Fruit fly (Drosophila melanogaster) whole organism, embryonic: ENCODE measurements around the gene CG9222.
A peak's percentile ranks its signal among the peaks of the same experiment; 100 is the strongest.

Source experiments
- Bteb2 ChIP-seq: fragments of 200-800 bp; sonication (Bioruptor generic); optimal IDR thresholded peaks from 2 replicates; lab custom pipeline; 2016; ENCODE audit warnings: missing biosample characterization, missing genetic modification characterization
- CG10274 ChIP-seq: fragments of 200-800 bp; sonication (Bioruptor generic); optimal IDR thresholded peaks from 3 replicates; lab custom pipeline; 2017; ENCODE audit warnings: missing biosample characterization, mild to moderate bottlenecking, missing genetic modification characterization
- CG10959 ChIP-seq: fragments of 200-800 bp; sonication (Bioruptor generic); IDR thresholded peaks from 2 replicates; pipeline ENCODE4 v1.3.6; 2022; ENCODE audit warnings: missing biosample characterization, missing genetic modification characterization
- CG11085 ChIP-seq: fragments of 200-800 bp; sonication (Bioruptor generic); IDR thresholded peaks from 2 replicates; pipeline ENCODE4 v1.3.6; 2022; ENCODE audit warnings: missing biosample characterization, missing genetic modification characterization
- CG11398 ChIP-seq: fragments of 200-800 bp; sonication (Bioruptor generic); optimal IDR thresholded peaks from 2 replicates; lab custom pipeline; 2016; ENCODE audit warnings: missing biosample characterization, missing genetic modification characterization
- CG12391 ChIP-seq: fragments of 200-800 bp; sonication (Bioruptor generic); optimal IDR thresholded peaks from 3 replicates; lab custom pipeline; 2018; ENCODE audit warnings: missing biosample characterization, mild to moderate bottlenecking, missing genetic modification characterization, moderate library complexity
- CG14014 ChIP-seq: fragments of 200-800 bp; sonication (Bioruptor generic); IDR thresholded peaks from 2 replicates; pipeline ENCODE4 v1.3.6; 2022; ENCODE audit warnings: missing biosample characterization, missing genetic modification characterization
- CG14050 ChIP-seq: fragments of 200-800 bp; sonication (Bioruptor generic); IDR thresholded peaks from 3 replicates; pipeline ENCODE4 v1.3.6; 2022; ENCODE audit warnings: missing biosample characterization, missing genetic modification characterization
- CG15696 ChIP-seq: fragments of 200-800 bp; sonication (Bioruptor generic); optimal IDR thresholded peaks from 2 replicates; lab custom pipeline; 2019; ENCODE audit warnings: missing biosample characterization, mild to moderate bottlenecking, missing genetic modification characterization, moderate library complexity
- CG1602 ChIP-seq: fragments of 200-800 bp; sonication (Bioruptor generic); optimal IDR thresholded peaks from 3 replicates; lab custom pipeline; 2016; ENCODE audit warnings: missing biosample characterization, missing genetic modification characterization
- CG18476 ChIP-seq: fragments of 200-800 bp; sonication (Bioruptor generic); optimal IDR thresholded peaks from 2 replicates; lab custom pipeline; 2016; ENCODE audit warnings: missing biosample characterization, mild to moderate bottlenecking, missing genetic modification characterization
- CG18764 ChIP-seq: fragments of 200-800 bp; sonication (Bioruptor generic); optimal IDR thresholded peaks from 3 replicates; lab custom pipeline; 2016; ENCODE audit warnings: missing biosample characterization, missing genetic modification characterization
- CG2889 ChIP-seq: fragments of 200-800 bp; sonication (Bioruptor generic); IDR thresholded peaks from 3 replicates; pipeline ENCODE4 v1.3.6; 2022; ENCODE audit warnings: missing biosample characterization, missing genetic modification characterization
- CG34376 ChIP-seq: fragments of 200-800 bp; sonication (Bioruptor generic); optimal IDR thresholded peaks from 2 replicates; lab custom pipeline; 2018; ENCODE audit warnings: missing biosample characterization, mild to moderate bottlenecking, missing genetic modification characterization
- CG3838 ChIP-seq: fragments of 200-800 bp; sonication (Bioruptor generic); optimal IDR thresholded peaks from 3 replicates; lab custom pipeline; 2016; ENCODE audit warnings: missing biosample characterization, missing genetic modification characterization
- CG4424 ChIP-seq: fragments of 200-800 bp; sonication (Bioruptor generic); optimal IDR thresholded peaks from 3 replicates; lab custom pipeline; 2016; ENCODE audit warnings: missing biosample characterization, missing genetic modification characterization
- CG6272 ChIP-seq: fragments of 200-800 bp; sonication (Bioruptor generic); IDR thresholded peaks from 2 replicates; pipeline ENCODE4 v1.3.6; 2022; ENCODE audit warnings: missing biosample characterization, missing genetic modification characterization
- CG6791 ChIP-seq: fragments of 200-800 bp; sonication (Bioruptor generic); IDR thresholded peaks from 3 replicates; pipeline ENCODE4 v1.3.6; 2022; ENCODE audit warnings: missing biosample characterization, missing genetic modification characterization; ENCODE audit not compliant: partially characterized antibody
- CG7357 ChIP-seq: fragments of 200-800 bp; sonication (Bioruptor generic); IDR thresholded peaks from 3 replicates; pipeline ENCODE4 v1.3.6; 2022; ENCODE audit warnings: missing biosample characterization, missing genetic modification characterization
- D19A ChIP-seq: fragments of 200-800 bp; optimal IDR thresholded peaks from 3 replicates; lab custom pipeline; 2019; ENCODE audit warnings: missing biosample characterization, mild to moderate bottlenecking, missing genetic modification characterization, moderate library complexity
- Dp ChIP-seq: fragments of 200-800 bp; sonication (Bioruptor generic); optimal IDR thresholded peaks from 2 replicates; lab custom pipeline; 2018; ENCODE audit warnings: missing biosample characterization, mild to moderate bottlenecking, missing genetic modification characterization, moderate library complexity
- Ets65A ChIP-seq: fragments of 200-800 bp; sonication (Bioruptor generic); peaks from one replicate; lab custom pipeline; 2016; ENCODE audit warnings: missing biosample characterization, missing genetic modification characterization
- HLHmδ ChIP-seq: fragments of 200-800 bp; sonication (Bioruptor generic); optimal IDR thresholded peaks from 2 replicates; lab custom pipeline; 2018; ENCODE audit warnings: missing biosample characterization, mild to moderate bottlenecking, missing genetic modification characterization, moderate library complexity
- Hr3 ChIP-seq: fragments of 200-800 bp; sonication (Bioruptor generic); optimal IDR thresholded peaks from 3 replicates; lab custom pipeline; 2016; ENCODE audit warnings: missing biosample characterization, missing genetic modification characterization
- MTF-1 ChIP-seq: fragments of 200-800 bp; sonication (Bioruptor generic); optimal IDR thresholded peaks from 2 replicates; lab custom pipeline; 2018; ENCODE audit warnings: missing biosample characterization, mild to moderate bottlenecking, missing genetic modification characterization, borderline replicate concordance
- Neu2 ChIP-seq: fragments of 200-800 bp; sonication (Bioruptor generic); optimal IDR thresholded peaks from 3 replicates; lab custom pipeline; 2016; ENCODE audit warnings: missing biosample characterization, missing genetic modification characterization, borderline replicate concordance
- Nf-YA ChIP-seq: fragments of 200-800 bp; sonication (Bioruptor generic); IDR thresholded peaks from 2 replicates; pipeline ENCODE4 v1.3.6; 2022; ENCODE audit warnings: missing biosample characterization, missing genetic modification characterization
- Oaz ChIP-seq: fragments of 200-800 bp; sonication (Bioruptor generic); IDR thresholded peaks from 2 replicates; pipeline ENCODE4 v1.3.6; 2022; ENCODE audit warnings: missing biosample characterization, missing genetic modification characterization
- Sox102F ChIP-seq: fragments of 200-800 bp; sonication (Bioruptor generic); optimal IDR thresholded peaks from 2 replicates; lab custom pipeline; 2018; ENCODE audit warnings: missing biosample characterization, mild to moderate bottlenecking, missing genetic modification characterization, moderate library complexity
- Sry-δ ChIP-seq: fragments of 200-800 bp; sonication (Bioruptor generic); optimal IDR thresholded peaks from 2 replicates; lab custom pipeline; 2016; ENCODE audit warnings: missing biosample characterization, missing genetic modification characterization
- Stat92E ChIP-seq, 3 experiments: fragments of >200 bp in 2 of 3; fragments of 200-800 bp in 1 of 3; sonication (Bioruptor generic) in 1 of 3; optimal IDR thresholded peaks; 2 replicates each; lab custom pipeline; 2017 to 2019; ENCODE audit warnings: missing biosample characterization in 3 of 3, missing genetic modification characterization in 3 of 3, mild to moderate bottlenecking in 1 of 3, moderate library complexity in 1 of 3
- Tbp ChIP-seq: fragments of >200 bp; optimal IDR thresholded peaks from 2 replicates; lab custom pipeline; 2018; ENCODE audit warnings: missing biosample characterization, missing genetic modification characterization
- ac ChIP-seq: fragments of 200-800 bp; sonication (Bioruptor generic); optimal IDR thresholded peaks from 3 replicates; lab custom pipeline; 2017; ENCODE audit warnings: missing biosample characterization, mild to moderate bottlenecking, missing genetic modification characterization
- amos ChIP-seq: fragments of 200-800 bp; sonication (Bioruptor generic); IDR thresholded peaks from 2 replicates; pipeline ENCODE4 v1.3.6; 2022; ENCODE audit warnings: missing biosample characterization, missing genetic modification characterization; ENCODE audit not compliant: partially characterized antibody
- dmrt99B ChIP-seq: fragments of 200-800 bp; sonication (Bioruptor generic); optimal IDR thresholded peaks from 2 replicates; lab custom pipeline; 2018; ENCODE audit warnings: missing biosample characterization, mild to moderate bottlenecking, missing genetic modification characterization, moderate library complexity
- fd64A ChIP-seq: fragments of 200-800 bp; sonication (Bioruptor generic); optimal IDR thresholded peaks from 3 replicates; lab custom pipeline; 2018; ENCODE audit warnings: missing biosample characterization, mild to moderate bottlenecking, missing genetic modification characterization
- hth ChIP-seq: fragments of >200 bp; optimal IDR thresholded peaks from 2 replicates; lab custom pipeline; 2017; ENCODE audit warnings: inconsistent platforms
- insv ChIP-seq, 2 experiments: fragments of 200-800 bp; sonication (Bioruptor generic); optimal IDR thresholded peaks; 3 replicates each; lab custom pipeline; 2016 to 2018; ENCODE audit warnings: missing biosample characterization in 2 of 2, missing genetic modification characterization in 2 of 2
- lmd ChIP-seq: fragments of 200-800 bp; sonication (Bioruptor generic); IDR thresholded peaks from 2 replicates; pipeline ENCODE4 v1.3.6; 2022; ENCODE audit warnings: missing biosample characterization, missing genetic modification characterization
- mirr ChIP-seq: fragments of 200-800 bp; sonication (Bioruptor generic); optimal IDR thresholded peaks from 3 replicates; lab custom pipeline; 2018; ENCODE audit warnings: missing biosample characterization, mild to moderate bottlenecking, missing genetic modification characterization
- pum ChIP-seq: fragments of 200-800 bp; sonication (Bioruptor generic); optimal IDR thresholded peaks from 2 replicates; lab custom pipeline; 2016; ENCODE audit warnings: missing biosample characterization, missing genetic modification characterization
- pzg ChIP-seq: fragments of 200-800 bp; sonication (Bioruptor generic); optimal IDR thresholded peaks from 3 replicates; lab custom pipeline; 2018; ENCODE audit warnings: missing biosample characterization, mild to moderate bottlenecking, missing genetic modification characterization, moderate library complexity
- ranshi ChIP-seq: fragments of 200-800 bp; sonication (Bioruptor generic); IDR thresholded peaks from 2 replicates; pipeline ENCODE4 v1.3.6; 2022; ENCODE audit warnings: missing biosample characterization, missing genetic modification characterization
- schlank ChIP-seq: fragments of 200-800 bp; sonication (Bioruptor generic); optimal IDR thresholded peaks from 2 replicates; lab custom pipeline; 2018; ENCODE audit warnings: missing biosample characterization, mild to moderate bottlenecking, missing genetic modification characterization
- sens-2 ChIP-seq: fragments of 200-800 bp; sonication (Bioruptor generic); IDR thresholded peaks from 2 replicates; pipeline ENCODE4 v1.3.6; 2022; ENCODE audit warnings: missing biosample characterization, missing genetic modification characterization
- slp2 ChIP-seq: fragments of 200-800 bp; sonication (Bioruptor generic); optimal IDR thresholded peaks from 2 replicates; lab custom pipeline; 2016; ENCODE audit warnings: missing biosample characterization, missing genetic modification characterization
- tin ChIP-seq: fragments of 200-800 bp; sonication (Bioruptor generic); optimal IDR thresholded peaks from 3 replicates; lab custom pipeline; 2016; ENCODE audit warnings: missing biosample characterization, missing genetic modification characterization
- zen2 ChIP-seq: fragments of 200-800 bp; sonication (Bioruptor generic); IDR thresholded peaks from 3 replicates; pipeline ENCODE4 v1.3.6; 2022; ENCODE audit warnings: missing biosample characterization, missing genetic modification characterization; ENCODE audit not compliant: partially characterized antibody
- zf30C ChIP-seq: fragments of 200-800 bp; sonication (Bioruptor generic); optimal IDR thresholded peaks from 3 replicates; lab custom pipeline; 2018; ENCODE audit warnings: missing biosample characterization, mild to moderate bottlenecking, missing genetic modification characterization

CG9222 gene

DNA sequence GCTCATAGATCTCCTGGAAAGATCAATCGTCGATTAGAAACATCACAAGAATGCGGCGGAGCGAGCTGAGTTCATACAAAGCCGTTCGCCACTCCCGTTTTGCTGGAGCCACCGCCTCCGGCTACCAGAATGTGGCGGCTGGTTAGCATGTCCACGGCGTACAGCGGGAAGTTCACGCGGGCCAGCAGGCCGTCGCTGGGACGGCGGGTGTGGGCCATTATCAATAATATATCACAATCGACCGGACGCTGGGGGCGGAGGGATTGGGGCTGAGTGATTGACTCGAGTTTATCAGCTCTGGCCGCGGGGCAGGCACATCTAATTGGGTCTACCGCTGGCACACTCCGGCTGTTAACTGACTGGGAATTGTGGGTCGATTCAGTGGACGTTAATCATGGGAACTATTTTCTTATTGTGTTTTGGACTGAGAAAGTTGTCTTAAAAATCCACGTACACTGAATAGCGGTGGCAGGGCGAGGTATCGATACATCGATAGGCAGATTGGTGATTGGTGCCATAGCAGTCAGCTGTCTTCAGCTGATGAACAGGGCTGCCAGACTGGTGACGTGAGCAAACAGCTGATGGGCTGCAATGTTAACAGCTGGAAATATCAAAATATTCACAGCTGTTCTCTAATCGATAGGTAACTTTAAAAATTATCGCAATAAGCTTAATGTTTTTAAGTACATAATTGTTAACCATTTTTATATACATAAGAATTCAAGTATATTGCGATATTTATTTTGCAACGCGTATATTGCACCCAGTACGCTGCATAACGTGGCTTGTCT, 32.1 kb upstream of the CG9222 start, which contains the start of gene CG9175 (continued):
- peak; percentile 98 for TF ChIP-seq amos
- no peak; the same call in 1 of the 2 replicates for TF ChIP-seq CG6272 (GFP tag; lab: Robert Waterston, UW)
- no peak for TF ChIP-seq fd64A (GFP tag; lab: Kevin White, UChicago)
- TF ChIP-seq Hr3 (GFP tag; lab: Kevin White, UChicago), result peak; percentile 5
- peak; percentile 83 for TF ChIP-seq HLHmδ (GFP tag; lab: Kevin White, UChicago)
- peak; percentile 99 for TF ChIP-seq Sry-δ
- no peak for TF ChIP-seq CG10959 (GFP tag; lab: Robert Waterston, UW)
- TF ChIP-seq CG11085 (GFP tag; lab: Robert Waterston, UW), result no peak; the same call in 1 of the 2 replicates
- peak; percentile 100 for TF ChIP-seq pzg (GFP tag; lab: Kevin White, UChicago)
- TF ChIP-seq Tbp, result no peak
- TF ChIP-seq tin (GFP tag; lab: Kevin White, UChicago), result peak; percentile 33
- peak; percentile 43 for TF ChIP-seq mirr (GFP tag; lab: Kevin White, UChicago)
- no peak for TF ChIP-seq schlank (tag; lab: Kevin White, UChicago)
- TF ChIP-seq CG12391 (tag; lab: Kevin White, UChicago), result peak; percentile 58
- TF ChIP-seq CG18764, result no peak
- TF ChIP-seq CG18476, result no peak
- TF ChIP-seq CG6791 (GFP tag; lab: Robert Waterston, UW), result peak; percentile 94
- TF ChIP-seq CG14050, result no peak; the same call in 2 of the 3 replicates
- no peak for TF ChIP-seq zf30C (GFP tag; lab: Kevin White, UChicago)
- TF ChIP-seq CG14014 (GFP tag; lab: Robert Waterston, UW), result no peak
- TF ChIP-seq Nf-YA (GFP tag; lab: Robert Waterston, UW), result no peak
- no peak for TF ChIP-seq CG2889
- peak; percentile 5 for TF ChIP-seq CG11398 (GFP tag; lab: Kevin White, UChicago)
- TF ChIP-seq lmd, result no peak
- peak; percentile 21 for TF ChIP-seq MTF-1 (GFP tag; lab: Kevin White, UChicago)
- no peak for TF ChIP-seq CG1602
- TF ChIP-seq pum (GFP tag; lab: Kevin White, UChicago), result no peak
- no peak for TF ChIP-seq D19A
- TF ChIP-seq CG3838 (GFP tag; lab: Kevin White, UChicago), result no peak
- TF ChIP-seq slp2 (GFP tag; lab: Kevin White, UChicago), result no peak
- no peak for TF ChIP-seq ac (GFP tag; lab: Kevin White, UChicago)
- TF ChIP-seq dmrt99B (tag; lab: Kevin White, UChicago), result no peak
- TF ChIP-seq Ets65A (GFP tag; lab: Kevin White, UChicago), result no peak
- TF ChIP-seq Sox102F (GFP tag; lab: Kevin White, UChicago), result no peak
- TF ChIP-seq CG7357 (GFP tag; lab: Robert Waterston, UW), result no peak
- TF ChIP-seq zen2 (GFP tag; lab: Robert Waterston, UW), result peak; percentile 95
- TF ChIP-seq CG4424 (GFP tag; lab: Kevin White, UChicago), result peak; percentile 42
- 0 out of 2 replicates have a peak, but pooled peaks have one; percentile 23 for TF ChIP-seq ranshi (GFP tag; lab: Robert Waterston, UW)
- no peak for TF ChIP-seq Neu2
- TF ChIP-seq Bteb2 (GFP tag; lab: Kevin White, UChicago), result no peak
- no peak for TF ChIP-seq sens-2 (GFP tag; lab: Robert Waterston, UW)
- TF ChIP-seq Stat92E (GFP tag; optimal IDR thresholded peaks at IDR 0.05; lab: Kevin White, UChicago), result peak in 1 of 3 experiments; percentile 81
- TF ChIP-seq insv (GFP tag; optimal IDR thresholded peaks at IDR 0.05; lab: Kevin White, UChicago), result peak in 1 of 2 experiments; percentile 31
- no peak for TF ChIP-seq CG10274 (GFP tag; lab: Kevin White, UChicago)
- TF ChIP-seq CG34376 (GFP tag; lab: Kevin White, UChicago), result peak; percentile 60
- TF ChIP-seq hth, result no peak
- peak; percentile 13; the same call in 1 of the 2 replicates for TF ChIP-seq Oaz
- TF ChIP-seq CG15696 (tag; lab: Kevin White, UChicago), result peak; percentile 3
- peak; percentile 61 for TF ChIP-seq Dp (GFP tag; lab: Kevin White, UChicago)
